Fruit fly (Drosophila melanogaster) whole organism, embryonic: ENCODE measurements around the gene polo.

ENCODE experiments used
- Awh ChIP-seq: fragments of 200-800 bp; sonication (Bioruptor generic); IDR thresholded peaks from 2 replicates; pipeline ENCODE4, ENCODE4 v1.3.6; 2022; ENCODE audit warnings: missing biosample characterization, missing genetic modification characterization
- CG1024 ChIP-seq: fragments of 200-800 bp; sonication (Bioruptor generic); IDR thresholded peaks from 2 replicates; pipeline ENCODE4 v1.3.6; 2022; ENCODE audit warnings: missing biosample characterization, missing genetic modification characterization
- CG10959 ChIP-seq: fragments of 200-800 bp; sonication (Bioruptor generic); IDR thresholded peaks from 2 replicates; pipeline ENCODE4 v1.3.6; 2022; ENCODE audit warnings: missing biosample characterization, missing genetic modification characterization
- CG11247 ChIP-seq: fragments of 200-800 bp; sonication (Bioruptor generic); IDR thresholded peaks from 2 replicates; pipeline ENCODE4 v1.3.6; 2022; ENCODE audit warnings: missing biosample characterization, missing genetic modification characterization
- CG11560 ChIP-seq: fragments of 200-800 bp; sonication (Bioruptor generic); IDR thresholded peaks from 3 replicates; pipeline ENCODE4 v1.3.6; 2022; ENCODE audit warnings: missing biosample characterization, missing genetic modification characterization
- CG12155 ChIP-seq: fragments of 200-800 bp; sonication (Bioruptor generic); optimal IDR thresholded peaks from 3 replicates; lab custom pipeline; 2016; ENCODE audit warnings: missing biosample characterization, missing genetic modification characterization
- CG12236 ChIP-seq: fragments of 200-800 bp; sonication (Bioruptor generic); optimal IDR thresholded peaks from 2 replicates; lab custom pipeline; 2016; ENCODE audit warnings: missing biosample characterization, missing genetic modification characterization
- CG12942 ChIP-seq: fragments of 200-800 bp; sonication (Bioruptor generic); optimal IDR thresholded peaks from 3 replicates; lab custom pipeline; 2016; ENCODE audit warnings: missing biosample characterization, missing genetic modification characterization
- CG13775 ChIP-seq: fragments of 200-800 bp; sonication (Bioruptor generic); optimal IDR thresholded peaks from 3 replicates; lab custom pipeline; 2017; ENCODE audit warnings: missing biosample characterization, mild to moderate bottlenecking, missing genetic modification characterization
- CG1529 ChIP-seq: fragments of 200-800 bp; sonication (Bioruptor generic); optimal IDR thresholded peaks from 3 replicates; lab custom pipeline; 2018; ENCODE audit warnings: missing biosample characterization, missing genetic modification characterization
- CG1602 ChIP-seq: fragments of 200-800 bp; sonication (Bioruptor generic); optimal IDR thresholded peaks from 3 replicates; lab custom pipeline; 2016; ENCODE audit warnings: missing biosample characterization, missing genetic modification characterization
- CG1647 ChIP-seq: fragments of 200-800 bp; sonication (Bioruptor generic); optimal IDR thresholded peaks from 3 replicates; lab custom pipeline; 2016; ENCODE audit warnings: missing biosample characterization, missing genetic modification characterization
- CG17359 ChIP-seq: fragments of 200-800 bp; sonication (Bioruptor generic); optimal IDR thresholded peaks from 3 replicates; lab custom pipeline; 2018; ENCODE audit warnings: missing biosample characterization, mild to moderate bottlenecking, missing genetic modification characterization, moderate library complexity
- CG17568 ChIP-seq: fragments of 200-800 bp; sonication (Bioruptor generic); optimal IDR thresholded peaks from 2 replicates; lab custom pipeline; 2018; ENCODE audit warnings: missing biosample characterization, mild to moderate bottlenecking, missing genetic modification characterization, moderate library complexity
- CG4424 ChIP-seq: fragments of 200-800 bp; sonication (Bioruptor generic); optimal IDR thresholded peaks from 3 replicates; lab custom pipeline; 2016; ENCODE audit warnings: missing biosample characterization, missing genetic modification characterization
- CG7963 ChIP-seq: fragments of 200-800 bp; sonication (Bioruptor generic); IDR thresholded peaks from 3 replicates; pipeline ENCODE4 v1.3.6; 2022; ENCODE audit warnings: missing biosample characterization, missing genetic modification characterization; ENCODE audit not compliant: partially characterized antibody
- CG8290 ChIP-seq, 3 experiments: fragments of 200-800 bp; sonication (Bioruptor generic); optimal IDR thresholded peaks; 2 replicates each; lab custom pipeline; 2016 to 2019; ENCODE audit warnings: missing biosample characterization in 3 of 3, missing genetic modification characterization in 3 of 3, mild to moderate bottlenecking in 2 of 3, moderate library complexity in 1 of 3
- CG8478 ChIP-seq: fragments of >200 bp; optimal IDR thresholded peaks from 2 replicates; lab custom pipeline; 2018
- CG9817 ChIP-seq: fragments of 200-800 bp; sonication (Bioruptor generic); optimal IDR thresholded peaks from 2 replicates; lab custom pipeline; 2018; ENCODE audit warnings: missing biosample characterization, mild to moderate bottlenecking, missing genetic modification characterization, moderate library complexity
- Camta ChIP-seq: fragments of 200-800 bp; sonication (Bioruptor generic); optimal IDR thresholded peaks from 2 replicates; lab custom pipeline; 2016; ENCODE audit warnings: missing biosample characterization, missing genetic modification characterization
- Dfd ChIP-seq, 2 experiments: fragments of >200 bp; optimal IDR thresholded peaks; 2 replicates each; lab custom pipeline; 2017; ENCODE audit warnings: missing biosample characterization in 2 of 2, missing genetic modification characterization in 2 of 2
- Doc3 ChIP-seq: fragments of 200-800 bp; sonication (Bioruptor generic); IDR thresholded peaks from 3 replicates; pipeline ENCODE4 v1.3.6; 2022; ENCODE audit warnings: missing biosample characterization, missing genetic modification characterization; ENCODE audit not compliant: partially characterized antibody
- Dref ChIP-seq: fragments of 200-800 bp; sonication (Bioruptor generic); IDR thresholded peaks from 2 replicates; pipeline ENCODE4 v1.3.6; 2022; ENCODE audit warnings: missing biosample characterization, missing genetic modification characterization
- Fer3 ChIP-seq: fragments of 200-800 bp; sonication (Bioruptor generic); optimal IDR thresholded peaks from 2 replicates; lab custom pipeline; 2018; ENCODE audit warnings: missing biosample characterization, mild to moderate bottlenecking, missing genetic modification characterization, moderate library complexity
- Gsc ChIP-seq: fragments of 200-800 bp; sonication (Bioruptor generic); IDR thresholded peaks from 2 replicates; pipeline ENCODE4 v1.3.6; 2022; ENCODE audit warnings: missing biosample characterization, missing genetic modification characterization
- Hey ChIP-seq: fragments of 200-800 bp; sonication (Bioruptor generic); optimal IDR thresholded peaks from 3 replicates; lab custom pipeline; 2018; ENCODE audit warnings: missing biosample characterization, mild to moderate bottlenecking, missing genetic modification characterization
- Hmr ChIP-seq: fragments of 200-800 bp; sonication (Bioruptor generic); optimal IDR thresholded peaks from 3 replicates; lab custom pipeline; 2017; ENCODE audit warnings: mild to moderate bottlenecking, missing biosample characterization, missing genetic modification reagents, missing genetic modification characterization
- Hr3 ChIP-seq: fragments of 200-800 bp; sonication (Bioruptor generic); optimal IDR thresholded peaks from 3 replicates; lab custom pipeline; 2016; ENCODE audit warnings: missing biosample characterization, missing genetic modification characterization
- Sox102F ChIP-seq: fragments of 200-800 bp; sonication (Bioruptor generic); optimal IDR thresholded peaks from 2 replicates; lab custom pipeline; 2018; ENCODE audit warnings: missing biosample characterization, mild to moderate bottlenecking, missing genetic modification characterization, moderate library complexity
- Xbp1 ChIP-seq: fragments of 200-800 bp; sonication (Bioruptor generic); optimal IDR thresholded peaks from 3 replicates; lab custom pipeline; 2016; ENCODE audit warnings: missing biosample characterization, mild to moderate bottlenecking, missing genetic modification characterization
- amos ChIP-seq: fragments of 200-800 bp; sonication (Bioruptor generic); IDR thresholded peaks from 2 replicates; pipeline ENCODE4 v1.3.6; 2022; ENCODE audit warnings: missing biosample characterization, missing genetic modification characterization; ENCODE audit not compliant: partially characterized antibody
- bsh ChIP-seq, 2 experiments: fragments of 200-800 bp; sonication (Bioruptor generic); optimal IDR thresholded peaks; 2 replicates each; lab custom pipeline; 2017 to 2018; ENCODE audit warnings: mild to moderate bottlenecking in 2 of 2, missing biosample characterization in 2 of 2, missing genetic modification characterization in 2 of 2, moderate library complexity in 1 of 2
- cato ChIP-seq: fragments of 200-800 bp; sonication (Bioruptor generic); optimal IDR thresholded peaks from 2 replicates; lab custom pipeline; 2016; ENCODE audit warnings: missing biosample characterization, missing genetic modification characterization, borderline replicate concordance
- ci ChIP-seq: fragments of 200-800 bp; sonication (Bioruptor generic); IDR thresholded peaks from 3 replicates; pipeline ENCODE4 v1.3.6; 2022; ENCODE audit warnings: missing biosample characterization, missing genetic modification characterization
- dmrt11E ChIP-seq: fragments of 200-800 bp; sonication (Bioruptor generic); optimal IDR thresholded peaks from 3 replicates; lab custom pipeline; 2018; ENCODE audit warnings: missing biosample characterization, mild to moderate bottlenecking, missing genetic modification characterization, moderate library complexity
- dpn ChIP-seq, 2 experiments: fragments of 200-800 bp; sonication (Bioruptor generic); optimal IDR thresholded peaks; 3 replicates each; lab custom pipeline; 2016; ENCODE audit warnings: missing biosample characterization in 2 of 2, missing genetic modification characterization in 2 of 2
- ewg ChIP-seq: fragments of 200-800 bp; sonication (Bioruptor generic); optimal IDR thresholded peaks from 3 replicates; lab custom pipeline; 2017; ENCODE audit warnings: mild to moderate bottlenecking, missing biosample characterization, missing genetic modification reagents, missing genetic modification characterization
- grau ChIP-seq: fragments of 200-800 bp; optimal IDR thresholded peaks from 3 replicates; lab custom pipeline; 2019; ENCODE audit warnings: missing biosample characterization, mild to moderate bottlenecking, missing genetic modification characterization, moderate library complexity
- her ChIP-seq: fragments of 200-800 bp; sonication (Bioruptor generic); optimal IDR thresholded peaks from 2 replicates; lab custom pipeline; 2016; ENCODE audit warnings: missing biosample characterization, missing genetic modification characterization
- lilli ChIP-seq: fragments of 200-800 bp; sonication (Bioruptor generic); optimal IDR thresholded peaks from 3 replicates; lab custom pipeline; 2016; ENCODE audit warnings: missing biosample characterization, missing genetic modification characterization
- mld ChIP-seq: fragments of 200-800 bp; sonication (Bioruptor generic); IDR thresholded peaks from 3 replicates; pipeline ENCODE4 v1.3.6; 2022; ENCODE audit warnings: missing biosample characterization, missing genetic modification characterization; ENCODE audit not compliant: partially characterized antibody
- oc ChIP-seq: fragments of 200-800 bp; sonication (Bioruptor generic); optimal IDR thresholded peaks from 2 replicates; lab custom pipeline; 2018; ENCODE audit warnings: missing biosample characterization, mild to moderate bottlenecking, missing genetic modification characterization, moderate library complexity
- pfk ChIP-seq: fragments of 200-800 bp; sonication (Bioruptor generic); optimal IDR thresholded peaks from 2 replicates; lab custom pipeline; 2018; ENCODE audit warnings: missing biosample characterization, mild to moderate bottlenecking, missing genetic modification characterization, moderate library complexity
- shn ChIP-seq: fragments of 200-800 bp; sonication (Bioruptor generic); optimal IDR thresholded peaks from 3 replicates; lab custom pipeline; 2016; ENCODE audit warnings: missing biosample characterization, missing genetic modification characterization
- slp2 ChIP-seq: fragments of 200-800 bp; sonication (Bioruptor generic); optimal IDR thresholded peaks from 2 replicates; lab custom pipeline; 2016; ENCODE audit warnings: missing biosample characterization, missing genetic modification characterization
- sna ChIP-seq: fragments of 200-800 bp; sonication (Bioruptor generic); IDR thresholded peaks from 2 replicates; pipeline ENCODE4 v1.3.6; 2022; ENCODE audit warnings: missing biosample characterization, missing genetic modification characterization; ENCODE audit not compliant: partially characterized antibody
- toy ChIP-seq: fragments of 200-800 bp; sonication (Bioruptor generic); IDR thresholded peaks from 2 replicates; pipeline ENCODE4 v1.3.6; 2022; ENCODE audit warnings: missing biosample characterization, missing genetic modification characterization

Gene polo

dm6 chr3L:20309758-20310733 is 592 bp downstream of the polo start (continued):
- TF ChIP-seq CG4424 (GFP tag; lab: Kevin White, UChicago) (peak; percentile 39), Gsc (GFP tag; lab: Robert Waterston, UW) (no peak), pfk (GFP tag; lab: Kevin White, UChicago) (peak; percentile 73), Awh (GFP tag; lab: Robert Waterston, UW) (no peak), Xbp1 (GFP tag; lab: Kevin White, UChicago) (peak; percentile 57), bsh (GFP tag; optimal IDR thresholded peaks at IDR 0.05; lab: Kevin White, UChicago) (peak in 1 of 2 experiments; percentile 14), amos (GFP tag; lab: Robert Waterston, UW) (peak; percentile 90), Fer3 (tag; lab: Kevin White, UChicago) (peak; percentile 7), CG8478 (peak; percentile 71), Dfd (GFP tag; optimal IDR thresholded peaks at IDR 0.05; lab: Kevin White, UChicago) (no peak), CG1647 (GFP tag; lab: Kevin White, UChicago) (peak; percentile 8), CG11247 (GFP tag; lab: Robert Waterston, UW) (peak; percentile 57), grau (peak; percentile 36), CG1602 (GFP tag; lab: Kevin White, UChicago) (peak; percentile 34), Hmr (GFP tag; lab: Kevin White, UChicago) (peak; percentile 59), ci (no peak), CG12942 (GFP tag; lab: Kevin White, UChicago) (peak; percentile 43), CG12236 (GFP tag; lab: Kevin White, UChicago) (peak; percentile 12), CG10959 (GFP tag; lab: Robert Waterston, UW) (0 out of 2 replicates have a peak, but pooled peaks have one; percentile 22), lilli (GFP tag; lab: Kevin White, UChicago) (peak; percentile 65), cato (GFP tag; lab: Kevin White, UChicago) (no peak), CG8290 (GFP tag; optimal IDR thresholded peaks at IDR 0.05; lab: Kevin White, UChicago) (no peak), CG8290 (tag; optimal IDR thresholded peaks at IDR 0.05; lab: Kevin White, UChicago) (peak in 1 of 2 experiments; percentile 75), CG9817 (tag; lab: Kevin White, UChicago) (no peak), CG7963 (GFP tag; lab: Robert Waterston, UW) (peak; percentile 83), CG13775 (peak; percentile 37), CG12155 (peak; percentile 39), shn (GFP tag; lab: Kevin White, UChicago) (peak; percentile 43), Hr3 (peak; percentile 43), Dref (GFP tag; lab: Robert Waterston, UW) (peak; percentile 52), Sox102F (GFP tag; lab: Kevin White, UChicago) (no peak), dmrt11E (tag; lab: Kevin White, UChicago) (peak; percentile 36), oc (tag; lab: Kevin White, UChicago) (no peak), mld (GFP tag; lab: Robert Waterston, UW) (peak; percentile 57; the same call in 1 of the 3 replicates), CG1024 (no peak), CG1529 (GFP tag; lab: Kevin White, UChicago) (no peak), Doc3 (GFP tag; lab: Robert Waterston, UW) (peak; percentile 80), ewg (GFP tag; lab: Kevin White, UChicago) (peak; percentile 37), dpn (GFP tag; optimal IDR thresholded peaks at IDR 0.05; lab: Kevin White, UChicago) (peak; percentile 58 to 79), toy (GFP tag; lab: Robert Waterston, UW) (no peak), sna (GFP tag; lab: Robert Waterston, UW) (peak; percentile 73), slp2 (GFP tag; lab: Kevin White, UChicago) (peak; percentile 34), CG11560 (peak; percentile 12; the same call in 1 of the 3 replicates), CG17568 (GFP tag; lab: Kevin White, UChicago) (no peak), her (GFP tag; lab: Kevin White, UChicago) (peak; percentile 72), Camta (peak; percentile 23), CG17359 (tag; lab: Kevin White, UChicago) (peak; percentile 18), Hey (tag; lab: Kevin White, UChicago) (no peak)
